Worm (Caenorhabditis elegans): Measurements from ENCODE around the gene col-40.

ce11 chrII:1082859-1083258 is 23.9 kb downstream of the col-40 start, which contains the start of gene K02E7.1:
- TF ChIP-seq pqm-1 (tag; optimal IDR thresholded peaks at IDR 0.05) (no peak), dpl-1 (GFP tag; optimal IDR thresholded peaks at IDR 0.05) (no peak), elt-3 (tag; optimal IDR thresholded peaks at IDR 0.05) (no peak), fkh-8 (tag; optimal IDR thresholded peaks at IDR 0.05) (no peak), mdl-1 (tag; optimal IDR thresholded peaks at IDR 0.05) (no peak), zag-1 (tag; optimal IDR thresholded peaks at IDR 0.05) (no peak), ama-1 (optimal IDR thresholded peaks at IDR 0.05) (no peak), lin-15B (tag; optimal IDR thresholded peaks at IDR 0.05) (no peak), egl-27 (tag; optimal IDR thresholded peaks at IDR 0.05) (no peak), aly-2 (tag; optimal IDR thresholded peaks at IDR 0.05) (no peak), nhr-28 (tag; optimal IDR thresholded peaks at IDR 0.05) (no peak), irx-1 (tag; optimal IDR thresholded peaks at IDR 0.05) (no peak), ceh-88 (GFP tag; IDR thresholded peaks at IDR 0.05) (no peak)
